Worm (Caenorhabditis elegans) whole organism, L3 larva: ENCODE measurements around the gene F47E1.20.

Experiments
- R02D3.7 ChIP-seq: fragments of 150-350 bp; optimal IDR thresholded peaks from 2 replicates; lab custom pipeline; 2014; ENCODE audit warnings: missing biosample characterization, missing genetic modification characterization
- aly-2 ChIP-seq: fragments of 150-350 bp; optimal IDR thresholded peaks from 2 replicates; lab custom pipeline; 2014; ENCODE audit warnings: missing biosample characterization, missing genetic modification characterization
- ama-1 ChIP-seq: fragments of 150-350 bp; optimal IDR thresholded peaks from 2 replicates; lab custom pipeline; 2018
- ceh-16 ChIP-seq: sonication (generic microtip); optimal IDR thresholded peaks from 2 replicates; lab custom pipeline; 2017; ENCODE audit warnings: missing biosample characterization, missing genetic modification characterization
- ceh-28 ChIP-seq: fragments of 150-350 bp; optimal IDR thresholded peaks from 2 replicates; lab custom pipeline; 2014; ENCODE audit warnings: missing biosample characterization, missing genetic modification reagents, missing genetic modification characterization
- ceh-82 ChIP-seq: fragments of 150-350 bp; optimal IDR thresholded peaks from 2 replicates; lab custom pipeline; 2014; ENCODE audit warnings: missing biosample characterization, missing genetic modification characterization
- egl-27 ChIP-seq: sonication (generic microtip); optimal IDR thresholded peaks from 4 replicates; lab custom pipeline; 2017; ENCODE audit warnings: missing biosample characterization, missing genetic modification reagents, missing genetic modification characterization
- egl-5 ChIP-seq: fragments of 150-350 bp; optimal IDR thresholded peaks from 2 replicates; lab custom pipeline; 2017; ENCODE audit warnings: missing biosample characterization, missing genetic modification reagents, missing genetic modification characterization, inconsistent platforms
- elt-1 ChIP-seq: fragments of 150-350 bp; optimal IDR thresholded peaks from 2 replicates; lab custom pipeline; 2014; ENCODE audit warnings: missing biosample characterization, missing genetic modification characterization
- elt-2 ChIP-seq: sonication (generic microtip); optimal IDR thresholded peaks from 2 replicates; lab custom pipeline; 2016; ENCODE audit warnings: missing genetic modification reagents, mild to moderate bottlenecking, missing genetic modification characterization, missing compliant biosample characterization
- eor-1 ChIP-seq, 2 experiments: fragments of 150-350 bp; optimal IDR thresholded peaks; 2 replicates each; lab custom pipeline; 2014 to 2018; ENCODE audit warnings: missing biosample characterization in 2 of 2, missing genetic modification characterization in 2 of 2
- fkh-10 ChIP-seq: sonication (generic microtip); optimal IDR thresholded peaks from 2 replicates; lab custom pipeline; 2017; ENCODE audit warnings: missing biosample characterization, missing genetic modification reagents, missing genetic modification characterization
- fkh-2 ChIP-seq: fragments of 150-350 bp; optimal IDR thresholded peaks from 2 replicates; lab custom pipeline; 2014; ENCODE audit warnings: missing biosample characterization, missing genetic modification reagents, missing genetic modification characterization
- fos-1 ChIP-seq: fragments of 150-350 bp; optimal IDR thresholded peaks from 2 replicates; lab custom pipeline; 2014; ENCODE audit warnings: missing biosample characterization, missing genetic modification characterization
- hmg-11 ChIP-seq: sonication (generic microtip); optimal IDR thresholded peaks from 2 replicates; lab custom pipeline; 2016; ENCODE audit warnings: missing genetic modification characterization, missing compliant biosample characterization
- jun-1 ChIP-seq: fragments of 150-350 bp; optimal IDR thresholded peaks from 2 replicates; lab custom pipeline; 2014; ENCODE audit warnings: missing biosample characterization, missing genetic modification reagents, missing genetic modification characterization
- lin-39 ChIP-seq: fragments of 150-350 bp; optimal IDR thresholded peaks from 2 replicates; lab custom pipeline; 2018; ENCODE audit warnings: missing biosample characterization, missing genetic modification reagents, missing genetic modification characterization
- lsy-12 ChIP-seq: sonication (generic microtip); optimal IDR thresholded peaks from 2 replicates; lab custom pipeline; 2016; ENCODE audit warnings: mild to moderate bottlenecking, missing genetic modification characterization, missing compliant biosample characterization
- mdl-1 ChIP-seq: fragments of 150-350 bp; optimal IDR thresholded peaks from 2 replicates; lab custom pipeline; 2014; ENCODE audit warnings: missing biosample characterization, missing genetic modification characterization
- mml-1 ChIP-seq: fragments of 150-350 bp; sonication (generic microtip); optimal IDR thresholded peaks from 3 replicates; lab custom pipeline; 2014; ENCODE audit warnings: missing biosample characterization, missing genetic modification characterization
- nfya-1 ChIP-seq: sonication (generic microtip); optimal IDR thresholded peaks from 2 replicates; lab custom pipeline; 2017; ENCODE audit warnings: missing genetic modification characterization, mild to moderate bottlenecking, missing compliant biosample characterization, antibody characterized with exemption, moderate library complexity; ENCODE audit not compliant: insufficient read depth
- nhr-12 ChIP-seq: fragments of 150-350 bp; optimal IDR thresholded peaks from 2 replicates; lab custom pipeline; 2014; ENCODE audit warnings: missing biosample characterization, missing genetic modification characterization
- nhr-23 ChIP-seq: fragments of 150-350 bp; optimal IDR thresholded peaks from 2 replicates; lab custom pipeline; 2014; ENCODE audit warnings: missing biosample characterization, missing genetic modification reagents, missing genetic modification characterization
- nhr-25 ChIP-seq: sonication (generic microtip); optimal IDR thresholded peaks from 2 replicates; lab custom pipeline; 2017; ENCODE audit warnings: missing biosample characterization, missing genetic modification characterization
- nhr-43 ChIP-seq: sonication (generic microtip); optimal IDR thresholded peaks from 2 replicates; lab custom pipeline; 2016; ENCODE audit warnings: mild to moderate bottlenecking, missing genetic modification characterization, missing compliant biosample characterization; ENCODE audit not compliant: poor library complexity, severe bottlenecking
- nhr-76 ChIP-seq: fragments of 150-350 bp; sonication (generic microtip); optimal IDR thresholded peaks from 5 replicates; lab custom pipeline; 2014; ENCODE audit warnings: missing biosample characterization, missing genetic modification characterization
- nhr-77 ChIP-seq: fragments of 150-350 bp; optimal IDR thresholded peaks from 2 replicates; lab custom pipeline; 2014; ENCODE audit warnings: missing biosample characterization, missing genetic modification characterization
- pha-4 ChIP-seq: fragments of 150-350 bp; optimal IDR thresholded peaks from 2 replicates; lab custom pipeline; 2014; ENCODE audit warnings: missing biosample characterization, missing genetic modification reagents, missing genetic modification characterization
- pqm-1 ChIP-seq: fragments of 150-350 bp; optimal IDR thresholded peaks from 2 replicates; lab custom pipeline; 2017; ENCODE audit warnings: missing biosample characterization, missing genetic modification characterization, inconsistent platforms
- sea-2 ChIP-seq: fragments of 150-350 bp; sonication (generic microtip); optimal IDR thresholded peaks from 4 replicates; lab custom pipeline; 2014; ENCODE audit warnings: missing biosample characterization, missing genetic modification reagents, missing genetic modification characterization
- skn-1 ChIP-seq: fragments of 150-350 bp; optimal IDR thresholded peaks from 2 replicates; lab custom pipeline; 2014; ENCODE audit warnings: missing biosample characterization, missing genetic modification characterization
- snpc-4 ChIP-seq: fragments of 150-350 bp; optimal IDR thresholded peaks from 2 replicates; lab custom pipeline; 2014; ENCODE audit warnings: missing biosample characterization, missing genetic modification characterization
- tbx-2 ChIP-seq: sonication (generic microtip); optimal IDR thresholded peaks from 2 replicates; lab custom pipeline; 2016; ENCODE audit warnings: mild to moderate bottlenecking, missing genetic modification characterization, missing compliant biosample characterization
- unc-39 ChIP-seq: sonication (generic microtip); optimal IDR thresholded peaks from 4 replicates; lab custom pipeline; 2017; ENCODE audit warnings: missing biosample characterization, missing genetic modification characterization
- ztf-11 ChIP-seq: fragments of 150-350 bp; optimal IDR thresholded peaks from 2 replicates; lab custom pipeline; 2014; ENCODE audit warnings: missing biosample characterization, missing genetic modification characterization
- ztf-4 ChIP-seq: fragments of 150-350 bp; optimal IDR thresholded peaks from 2 replicates; lab custom pipeline; 2014; ENCODE audit warnings: missing biosample characterization, missing genetic modification characterization

Gene F47E1.20

ce11 chrX:9062523-9062922 lies 13.8 kb downstream of the F47E1.20 start, which contains the start of gene F47E1.4:
Gene F47E1.4 (plus strand): TSS chrX:9062823.
- TF ChIP-seq ama-1 (lab: Kevin White, UChicago), result no peak
- no peak for TF ChIP-seq ztf-11
- no peak for TF ChIP-seq fkh-2 (tag; lab: Kevin White, UChicago)
- TF ChIP-seq ceh-28, result no peak
- TF ChIP-seq ztf-4 (tag; lab: Kevin White, UChicago), result no peak
- TF ChIP-seq lin-39 (tag; lab: Kevin White, UChicago), result no peak
- TF ChIP-seq nhr-12 (tag; lab: Kevin White, UChicago), result no peak
- no peak for TF ChIP-seq ceh-82 (tag; lab: Kevin White, UChicago)
- no peak for TF ChIP-seq snpc-4 (tag; lab: Kevin White, UChicago)
- TF ChIP-seq skn-1 (tag; lab: Kevin White, UChicago), result no peak
- TF ChIP-seq eor-1 (tag; optimal IDR thresholded peaks at IDR 0.05; lab: Kevin White, UChicago), result no peak
- TF ChIP-seq nhr-76, result no peak
- TF ChIP-seq mml-1, result no peak
- no peak for TF ChIP-seq mdl-1
- TF ChIP-seq nhr-43, result no peak

- TF ChIP-seq aly-2, result no peak
- TF ChIP-seq fkh-2 (tag; lab: Kevin White, UChicago), result no peak
- TF ChIP-seq nhr-77 (tag; lab: Kevin White, UChicago), result no peak
- no peak for TF ChIP-seq elt-2 (tag; lab: Kevin White, UChicago)
- TF ChIP-seq mml-1, result no peak
- no peak for TF ChIP-seq unc-39
- TF ChIP-seq pqm-1 (tag; lab: Kevin White, UChicago), result no peak
- no peak for TF ChIP-seq elt-1
- no peak for TF ChIP-seq sea-2 (GFP tag; lab: Kevin White, UChicago)
- TF ChIP-seq nfya-1 (tag; lab: Kevin White, UChicago), result no peak
- TF ChIP-seq fos-1 (tag; lab: Kevin White, UChicago), result no peak
- TF ChIP-seq mdl-1, result no peak
- no peak for TF ChIP-seq nhr-12 (tag; lab: Kevin White, UChicago)
- TF ChIP-seq egl-27 (tag; lab: Kevin White, UChicago), result no peak
- TF ChIP-seq lin-39 (tag; lab: Kevin White, UChicago), result no peak
- no peak for TF ChIP-seq ceh-16 (tag; lab: Kevin White, UChicago)
- no peak for TF ChIP-seq nhr-43
- no peak for TF ChIP-seq ceh-82 (tag; lab: Kevin White, UChicago)
- no peak for TF ChIP-seq R02D3.7 (tag; lab: Kevin White, UChicago)
- TF ChIP-seq lsy-12 (tag; lab: Kevin White, UChicago), result no peak
Measured at ce11 chrX:9063439-9063838, 14.7 kb downstream of the F47E1.20 start.

- TF ChIP-seq nhr-25 (tag; lab: Kevin White, UChicago), result no peak
- TF ChIP-seq lin-39 (tag; lab: Kevin White, UChicago), result peak; percentile 53
Measured at ce11 chrX:9067230-9067822, 18.6 kb downstream of the F47E1.20 start.

ce11 chrX:9068075-9068474 lies 19.3 kb downstream of the F47E1.20 start:
- peak; percentile 34 for TF ChIP-seq pha-4 (tag; lab: Kevin White, UChicago)
- TF ChIP-seq nhr-23 (tag; lab: Kevin White, UChicago), result peak; percentile 77
- no peak for TF ChIP-seq tbx-2 (tag; lab: Kevin White, UChicago)
- TF ChIP-seq skn-1 (tag; lab: Kevin White, UChicago), result no peak
- TF ChIP-seq elt-2 (tag; lab: Kevin White, UChicago), result peak; percentile 21
- TF ChIP-seq fkh-2 (tag; lab: Kevin White, UChicago), result no peak
- peak; percentile 61 for TF ChIP-seq fkh-10 (GFP tag; lab: Kevin White, UChicago)
- peak; percentile 71 for TF ChIP-seq hmg-11 (tag; lab: Kevin White, UChicago)
- TF ChIP-seq nhr-25 (tag; lab: Kevin White, UChicago), result peak; percentile 1
- TF ChIP-seq nfya-1 (tag; lab: Kevin White, UChicago), result peak; percentile 62
- peak; percentile 21 for TF ChIP-seq lin-39 (tag; lab: Kevin White, UChicago)
- peak; percentile 92 for TF ChIP-seq egl-5
- no peak for TF ChIP-seq jun-1 (tag; lab: Kevin White, UChicago)
- TF ChIP-seq ceh-28, result peak; percentile 30
